Worm (Caenorhabditis elegans) whole organism, L4 larva: Measurements from ENCODE around the gene C34C12.12.

Experiments used
- aly-2 ChIP-seq: sonication (generic microtip); optimal IDR thresholded peaks from 2 replicates; lab custom pipeline; 2018; ENCODE audit warnings: missing biosample characterization, missing genetic modification characterization
- ama-1 ChIP-seq: fragments of 150-350 bp; optimal IDR thresholded peaks from 2 replicates; lab custom pipeline; 2014; ENCODE audit warnings: inconsistent platforms, mixed read lengths
- ceh-82 ChIP-seq: sonication (generic microtip); optimal IDR thresholded peaks from 2 replicates; lab custom pipeline; 2017; ENCODE audit warnings: missing biosample characterization, missing genetic modification characterization
- hlh-30 ChIP-seq: sonication (generic microtip); optimal IDR thresholded peaks from 2 replicates; lab custom pipeline; 2017; ENCODE audit warnings: antibody characterized with exemption, mild to moderate bottlenecking, missing genetic modification characterization, missing compliant biosample characterization; ENCODE audit not compliant: insufficient read depth
- lin-38 ChIP-seq: fragments of 200-800 bp; sonication (Bioruptor generic); IDR thresholded peaks from 2 replicates; pipeline ENCODE4 v1.3.6; 2022; ENCODE audit warnings: missing genetic modification reagents, missing genetic modification characterization, missing compliant biosample characterization
- nhr-11 ChIP-seq: fragments of 150-350 bp; optimal IDR thresholded peaks from 2 replicates; lab custom pipeline; 2014; ENCODE audit warnings: missing biosample characterization, missing genetic modification characterization
- nhr-48 ChIP-seq: sonication (generic microtip); optimal IDR thresholded peaks from 2 replicates; lab custom pipeline; 2016; ENCODE audit warnings: mild to moderate bottlenecking, missing genetic modification characterization, missing compliant biosample characterization
- pha-4 ChIP-seq, 2 experiments: fragments of 150-350 bp in 1 of 2; fragments of 200-800 bp in 1 of 2; sonication (Bioruptor generic) in 1 of 2; IDR thresholded peaks in 1 of 2; optimal IDR thresholded peaks in 1 of 2; 2 replicates each; pipeline versions ENCODE4 v1.3.6 to Lab custom; 2014 to 2022; ENCODE audit warnings: missing genetic modification characterization in 2 of 2, missing genetic modification reagents in 2 of 2, missing biosample characterization in 1 of 2, missing compliant biosample characterization in 1 of 2
- pqm-1 ChIP-seq: sonication (generic microtip); optimal IDR thresholded peaks from 2 replicates; lab custom pipeline; 2017; ENCODE audit warnings: missing biosample characterization, missing genetic modification characterization
- unc-130 ChIP-seq: sonication (generic microtip); optimal IDR thresholded peaks from 2 replicates; lab custom pipeline; 2016; ENCODE audit warnings: missing genetic modification reagents, missing genetic modification characterization, missing compliant biosample characterization

DNA sequence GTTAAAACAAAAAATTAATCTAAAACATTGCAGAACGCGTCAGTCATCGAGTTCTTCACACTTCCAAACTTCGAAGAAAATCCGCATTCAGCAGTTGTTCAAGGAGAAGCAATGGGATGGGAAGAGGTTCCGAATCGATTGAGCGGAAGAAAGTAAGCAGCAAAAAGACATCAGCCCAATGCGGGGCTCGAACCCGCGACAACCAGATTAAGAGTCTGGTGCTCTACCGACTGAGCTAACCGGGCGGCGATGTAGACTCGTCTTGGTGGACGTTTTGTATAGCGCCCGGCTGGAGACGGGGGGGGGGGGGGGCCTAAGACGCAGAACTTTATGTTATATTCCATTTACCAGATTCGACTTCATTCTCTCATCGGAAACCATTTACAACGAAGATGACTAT, 26.3 kb upstream of the C34C12.12 start:
- TF ChIP-seq pha-4 (GFP tag; IDR thresholded peaks at IDR 0.05; lab: Robert Waterston, UW) (peak; percentile 50; the same call in 1 of the 2 replicates), pha-4 (tag; optimal IDR thresholded peaks at IDR 0.05; lab: Kevin White, UChicago) (no peak), unc-130 (GFP tag; lab: Kevin White, UChicago) (no peak), aly-2 (no peak), ama-1 (lab: Kevin White, UChicago) (no peak), nhr-11 (no peak), ceh-82 (tag; lab: Kevin White, UChicago) (no peak), nhr-48 (tag; lab: Kevin White, UChicago) (no peak), hlh-30 (no peak), pqm-1 (tag; lab: Kevin White, UChicago) (no peak), lin-38 (GFP tag; lab: Robert Waterston, UW) (peak; percentile 66)
